Fruit fly (Drosophila melanogaster): ENCODE data around the gene prage.
A peak's percentile ranks its signal among the peaks of the same experiment; 100 is the strongest.

prage gene

DNA sequence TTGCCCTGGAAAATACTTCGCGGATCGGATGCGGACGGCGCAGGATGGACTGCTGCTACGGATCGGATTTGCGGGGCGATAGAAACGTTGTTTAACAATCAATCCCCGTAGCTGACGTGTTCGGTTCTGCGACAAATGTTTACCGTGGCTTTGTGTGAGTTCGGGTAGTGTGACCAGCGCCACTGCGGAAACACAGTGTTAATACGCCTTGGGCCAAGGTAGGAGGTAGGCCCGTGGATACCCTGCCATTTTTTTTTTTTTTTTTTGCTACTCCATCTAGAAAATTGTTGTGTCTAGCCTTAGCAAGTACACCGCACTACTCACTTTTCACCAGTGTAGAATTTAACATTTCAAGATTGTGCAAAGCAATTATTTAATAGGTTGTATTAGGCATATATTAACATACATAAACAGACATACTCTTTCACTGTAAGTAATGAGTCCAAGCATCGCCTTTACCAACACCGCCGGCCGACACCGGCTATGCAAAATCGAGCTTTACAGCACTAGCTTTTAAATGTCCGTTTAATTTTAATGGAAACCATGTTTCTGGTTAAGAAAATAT is 88.2 kb downstream of the prage start, which contains the start of gene deltaCOP (continued):
- peak; percentile 79 for TF ChIP-seq nmo (GFP tag; optimal IDR thresholded peaks at IDR 0.05)
- TF ChIP-seq CG4730 (GFP tag; IDR thresholded peaks at IDR 0.05): peak; percentile 69
- peak; percentile 45; the same call in 1 of the 2 replicates for TF ChIP-seq Gsc (GFP tag; IDR thresholded peaks at IDR 0.05)
- TF ChIP-seq CoRest (tag; optimal IDR thresholded peaks at IDR 0.05): peak; percentile 84
- TF ChIP-seq CG3065 (GFP tag; optimal IDR thresholded peaks at IDR 0.05): peak; percentile 74
- peak; percentile 94 for TF ChIP-seq Dip3 (GFP tag; optimal IDR thresholded peaks at IDR 0.05)
- TF ChIP-seq Mad (GFP tag; optimal IDR thresholded peaks at IDR 0.05): peak; percentile 80
- TF ChIP-seq Xrp1 (GFP tag; IDR thresholded peaks at IDR 0.05): peak; percentile 82
- TF ChIP-seq CG15479 (GFP tag; optimal IDR thresholded peaks at IDR 0.05): no peak
- no peak for TF ChIP-seq CG17568 (GFP tag; optimal IDR thresholded peaks at IDR 0.05)
- TF ChIP-seq nau (GFP tag; optimal IDR thresholded peaks at IDR 0.05): no peak
- peak; percentile 82 for TF ChIP-seq CG10366 (GFP tag; IDR thresholded peaks at IDR 0.05)
- no peak for TF ChIP-seq CG10147 (GFP tag; optimal IDR thresholded peaks at IDR 0.05)
- peak; percentile 89 for TF ChIP-seq luna (GFP tag; optimal IDR thresholded peaks at IDR 0.05)
- peak; percentile 80 for TF ChIP-seq CG4404 (GFP tag; IDR thresholded peaks at IDR 0.05)
- TF ChIP-seq grau (tag; optimal IDR thresholded peaks at IDR 0.05): peak; percentile 83
- peak; percentile 92 for TF ChIP-seq CG9876 (GFP tag; optimal IDR thresholded peaks at IDR 0.05)
- TF ChIP-seq Hand (GFP tag; optimal IDR thresholded peaks at IDR 0.05): peak; percentile 13
- peak; percentile 79 for TF ChIP-seq NfI (GFP tag; optimal IDR thresholded peaks at IDR 0.05)
- peak in 1 of 2 experiments; percentile 42 for TF ChIP-seq pan (optimal IDR thresholded peaks at IDR 0.05)
- peak in 1 of 2 experiments; percentile 76 for TF ChIP-seq pan (GFP tag; optimal IDR thresholded peaks at IDR 0.05 in 1 of 2, IDR thresholded peaks at IDR 0.05 in 1 of 2)
- no peak for TF ChIP-seq sim (GFP tag; IDR thresholded peaks at IDR 0.05)
- peak; percentile 89 for TF ChIP-seq dm (GFP tag; optimal IDR thresholded peaks at IDR 0.05)
- TF ChIP-seq Rx (GFP tag; IDR thresholded peaks at IDR 0.05): peak; percentile 59; the same call in 1 of the 2 replicates
- TF ChIP-seq ranshi (GFP tag; IDR thresholded peaks at IDR 0.05): peak; percentile 70; the same call in 1 of the 2 replicates
- TF ChIP-seq so (GFP tag; IDR thresholded peaks at IDR 0.05): peak; percentile 84; the same call in 2 of the 3 replicates
- peak; percentile 80 for TF ChIP-seq CG4820 (GFP tag; optimal IDR thresholded peaks at IDR 0.05)
- TF ChIP-seq CG43689 (GFP tag; IDR thresholded peaks at IDR 0.05): peak; percentile 51; the same call in 1 of the 2 replicates
- TF ChIP-seq Tbp (GFP tag; optimal IDR thresholded peaks at IDR 0.05): no peak
- peak; percentile 52; the same call in 1 of the 2 replicates for TF ChIP-seq CG1024 (GFP tag; IDR thresholded peaks at IDR 0.05)
- peak; percentile 85 for TF ChIP-seq CG4424 (GFP tag; optimal IDR thresholded peaks at IDR 0.05)
- peak; percentile 55 for TF ChIP-seq CG10959 (GFP tag; IDR thresholded peaks at IDR 0.05)
- peak; percentile 68 for TF ChIP-seq E2f2 (GFP tag; IDR thresholded peaks at IDR 0.05)
- TF ChIP-seq knrl (GFP tag; IDR thresholded peaks at IDR 0.05; ENCODE audit: partially characterized antibody): peak; percentile 40; the same call in 1 of the 3 replicates
- 0 out of 3 replicates have a peak, but pooled peaks have one; percentile 36 for TF ChIP-seq Opbp (GFP tag; IDR thresholded peaks at IDR 0.05; ENCODE audit: partially characterized antibody)
- peak; percentile 94 for TF ChIP-seq CHES-1-like (GFP tag; optimal IDR thresholded peaks at IDR 0.05)
- TF ChIP-seq HLH3B (GFP tag; IDR thresholded peaks at IDR 0.05): peak; percentile 70
- TF ChIP-seq bab2 (GFP tag; optimal IDR thresholded peaks at IDR 0.05): peak; percentile 91
- TF ChIP-seq dimm (GFP tag; IDR thresholded peaks at IDR 0.05): no peak
- peak; percentile 78; the same call in 2 of the 3 replicates for TF ChIP-seq CG11093 (GFP tag; IDR thresholded peaks at IDR 0.05)
- peak; percentile 88 for TF ChIP-seq CG1647 (GFP tag; optimal IDR thresholded peaks at IDR 0.05)
- no peak for TF ChIP-seq sima (GFP tag; optimal IDR thresholded peaks at IDR 0.05)
- no peak for TF ChIP-seq ato (GFP tag; IDR thresholded peaks at IDR 0.05; ENCODE audit: partially characterized antibody)
- TF ChIP-seq Ssrp (tag; optimal IDR thresholded peaks at IDR 0.05): peak; percentile 72
- TF ChIP-seq Scr (GFP tag; IDR thresholded peaks at IDR 0.05; ENCODE audit: partially characterized antibody): peak; percentile 34; the same call in 1 of the 2 replicates
- peak; percentile 72 for TF ChIP-seq Ada2b (GFP tag; IDR thresholded peaks at IDR 0.05)
- peak; percentile 82 for TF ChIP-seq lbe (GFP tag; optimal IDR thresholded peaks at IDR 0.05)
- peak; percentile 62 for TF ChIP-seq CG14667 (GFP tag; IDR thresholded peaks at IDR 0.05)
- TF ChIP-seq Poxn (GFP tag; IDR thresholded peaks at IDR 0.05): no peak
- TF ChIP-seq ase (GFP tag; IDR thresholded peaks at IDR 0.05): peak; percentile 74; the same call in 2 of the 3 replicates

Measured in whole organism, embryonic.